Worm (Caenorhabditis elegans): ENCODE results near the gene C26B9.1.

Gene C26B9.1

ce11 chrX:5344287-5344686, at the start of gene C26B9.1:
C26B9.1 (plus strand) TSS chrX:5344587.
- TF ChIP-seq F16B12.6 (tag; optimal IDR thresholded peaks at IDR 0.05) (peak; percentile 76), elt-3 (tag; optimal IDR thresholded peaks at IDR 0.05) (no peak)

DNA sequence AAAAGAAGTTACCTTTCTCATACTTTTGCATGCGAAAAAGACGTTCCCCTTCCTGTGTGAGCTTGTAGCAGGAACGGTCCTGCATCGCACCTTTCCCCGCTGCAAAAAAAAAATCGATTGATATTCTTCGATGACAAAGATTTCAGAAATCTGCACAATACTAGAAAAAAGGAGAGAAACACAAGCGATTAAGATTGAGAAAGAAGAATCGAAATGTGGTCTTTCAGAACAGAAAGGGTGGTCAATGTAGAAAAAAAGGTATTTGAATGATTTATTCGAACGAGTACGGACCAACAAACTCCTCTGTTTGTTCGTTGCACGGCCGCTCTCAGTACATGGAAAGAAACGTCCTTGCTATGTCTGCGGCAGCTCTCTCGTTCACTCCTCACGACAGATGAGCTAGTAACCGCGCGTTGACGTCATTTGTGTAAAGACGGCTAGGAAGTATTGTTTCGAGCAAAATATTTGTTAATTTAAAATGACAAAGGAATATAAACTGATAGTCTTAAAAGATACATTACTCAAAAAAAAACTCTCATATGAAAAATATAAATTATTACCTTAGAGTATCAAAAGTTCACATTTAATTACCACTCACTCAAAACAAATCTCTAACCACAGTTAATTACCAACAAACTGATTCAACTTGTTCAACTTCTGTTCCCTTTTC, 46.3 kb upstream of the C26B9.1 start, which contains the start of gene ift-81:
Gene ift-81 (plus strand): TSS at position 620 of the 670 bp plus-strand sequence.
- TF ChIP-seq blmp-1 (tag; optimal IDR thresholded peaks at IDR 0.05) (no peak), elt-2 (tag; optimal IDR thresholded peaks at IDR 0.05) (no peak), irx-1 (tag; optimal IDR thresholded peaks at IDR 0.05) (no peak), C04F5.9 (tag; optimal IDR thresholded peaks at IDR 0.05) (no peak), unc-30 (tag; optimal IDR thresholded peaks at IDR 0.05) (no peak), jun-1 (tag; optimal IDR thresholded peaks at IDR 0.05) (no peak), nhr-20 (tag; optimal IDR thresholded peaks at IDR 0.05) (peak; percentile 49), C34B4.2 (tag; optimal IDR thresholded peaks at IDR 0.05) (no peak), lin-35 (GFP tag; optimal IDR thresholded peaks at IDR 0.05) (peak; percentile 28 to 30), ces-1 (GFP tag; optimal IDR thresholded peaks at IDR 0.05) (no peak), swsn-7 (tag; optimal IDR thresholded peaks at IDR 0.05) (peak; percentile 74), ceh-8 (GFP tag; optimal IDR thresholded peaks at IDR 0.05) (peak; percentile 2), nhr-71 (tag; optimal IDR thresholded peaks at IDR 0.05) (peak; percentile 81), nhr-47 (tag; optimal IDR thresholded peaks at IDR 0.05) (peak; percentile 73), ceh-63 (GFP tag; optimal IDR thresholded peaks at IDR 0.05) (no peak), ets-5 (GFP tag; IDR thresholded peaks at IDR 0.05) (no peak), unc-86 (tag; optimal IDR thresholded peaks at IDR 0.05) (peak; percentile 58), snpc-4 (tag; optimal IDR thresholded peaks at IDR 0.05) (no peak), mdl-1 (tag; optimal IDR thresholded peaks at IDR 0.05) (peak in 1 of 2 experiments; percentile 32), zag-1 (tag; optimal IDR thresholded peaks at IDR 0.05) (no peak), ceh-82 (tag; optimal IDR thresholded peaks at IDR 0.05) (peak; percentile 18 to 63 (median 45)), nhr-19 (GFP tag; conservative IDR thresholded peaks at IDR 0.05) (peak; percentile 61), tbx-2 (tag; optimal IDR thresholded peaks at IDR 0.05) (peak; percentile 64), lin-13 (GFP tag; optimal IDR thresholded peaks at IDR 0.05) (peak; percentile 8), nhr-90 (tag; optimal IDR thresholded peaks at IDR 0.05; ENCODE audit: poor library complexity) (no peak), lin-39 (tag; optimal IDR thresholded peaks at IDR 0.05) (peak; percentile 26), rnt-1 (tag; optimal IDR thresholded peaks at IDR 0.05) (peak; percentile 79), nhr-77 (tag; optimal IDR thresholded peaks at IDR 0.05) (peak; percentile 15), dpl-1 (GFP tag; optimal IDR thresholded peaks at IDR 0.05) (peak in 2 of 3 experiments; percentile 35 to 52), lsy-2 (tag; optimal IDR thresholded peaks at IDR 0.05) (peak; percentile 58 to 63), ztf-11 (tag; optimal IDR thresholded peaks at IDR 0.05) (peak in 1 of 2 experiments; percentile 8), nhr-85 (tag) (no peak), lin-14 (GFP tag; optimal IDR thresholded peaks at IDR 0.05) (peak; percentile 79), elt-3 (tag; optimal IDR thresholded peaks at IDR 0.05) (no peak), skn-1 (tag; optimal IDR thresholded peaks at IDR 0.05) (peak; percentile 37), C16A3.4 (tag; optimal IDR thresholded peaks at IDR 0.05) (peak; percentile 8), egl-13 (tag; optimal IDR thresholded peaks at IDR 0.05) (peak; percentile 37), sox-4 (tag; optimal IDR thresholded peaks at IDR 0.05) (no peak), sup-37 (GFP tag; optimal IDR thresholded peaks at IDR 0.05) (no peak), efl-1 (optimal IDR thresholded peaks at IDR 0.05) (peak; percentile 37 to 41), efl-1 (GFP tag; optimal IDR thresholded peaks at IDR 0.05 in 1 of 2) (peak; percentile 5 to 90), aly-2 (tag; optimal IDR thresholded peaks at IDR 0.05) (no peak), xbp-1 (tag; optimal IDR thresholded peaks at IDR 0.05) (peak; percentile 68), zip-4 (GFP tag; optimal IDR thresholded peaks at IDR 0.05) (no peak), dsc-1 (tag; optimal IDR thresholded peaks at IDR 0.05) (peak; percentile 68), snu-23 (GFP tag; optimal IDR thresholded peaks at IDR 0.05) (peak; percentile 64), fkh-8 (tag; optimal IDR thresholded peaks at IDR 0.05) (peak; percentile 55), egl-27 (tag; optimal IDR thresholded peaks at IDR 0.05) (no peak)
